Worm (Caenorhabditis elegans): ENCODE results near the gene Y38H6C.25.

DNA sequence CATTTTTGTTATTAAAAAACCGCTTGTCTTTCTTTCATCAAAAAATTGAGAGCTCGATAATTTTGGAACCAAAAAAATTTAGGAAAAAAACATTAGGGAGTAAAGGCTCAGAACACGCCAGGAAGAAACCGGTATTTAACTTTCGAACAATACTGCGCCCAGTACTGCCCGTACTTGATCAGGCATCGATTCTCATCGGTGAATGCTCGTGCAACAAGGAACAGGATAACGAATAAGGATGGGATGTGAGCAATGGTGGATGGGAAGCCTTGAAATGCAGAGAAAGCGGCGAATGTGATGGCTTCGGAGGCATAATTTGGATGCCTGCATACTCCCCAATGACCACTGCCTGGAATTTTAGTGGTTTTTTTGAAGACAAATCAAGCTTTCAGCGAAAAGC, 38.2 kb upstream of the Y38H6C.25 start:
- TF ChIP-seq lin-39 (tag; optimal IDR thresholded peaks at IDR 0.05) = no peak
- TF ChIP-seq egl-5 (tag; optimal IDR thresholded peaks at IDR 0.05) = no peak
- TF ChIP-seq daf-12 (tag; optimal IDR thresholded peaks at IDR 0.05) = no peak
- no peak for TF ChIP-seq ama-1 (optimal IDR thresholded peaks at IDR 0.05)
- no peak for TF ChIP-seq pha-4 (tag; optimal IDR thresholded peaks at IDR 0.05)
- TF ChIP-seq ceh-9 (tag; optimal IDR thresholded peaks at IDR 0.05) = no peak
- no peak for TF ChIP-seq nhr-11 (tag; optimal IDR thresholded peaks at IDR 0.05)
- TF ChIP-seq unc-62 (GFP tag; optimal IDR thresholded peaks at IDR 0.05) = no peak
- TF ChIP-seq aly-2 (tag; optimal IDR thresholded peaks at IDR 0.05) = no peak
- TF ChIP-seq unc-39 (tag; optimal IDR thresholded peaks at IDR 0.05) = no peak
- TF ChIP-seq mdl-1 (tag; optimal IDR thresholded peaks at IDR 0.05) = no peak
- TF ChIP-seq jun-1 (tag; optimal IDR thresholded peaks at IDR 0.05) = no peak
- TF ChIP-seq ztf-11 (tag; optimal IDR thresholded peaks at IDR 0.05) = no peak
- no peak for TF ChIP-seq elt-1 (tag; optimal IDR thresholded peaks at IDR 0.05)
